Worm (Caenorhabditis elegans) whole organism, late embryonic: ENCODE measurements around the gene coh-1.

ENCODE experiments used
- C08G9.2 ChIP-seq: sonication (generic microtip); optimal IDR thresholded peaks from 2 replicates; lab custom pipeline; 2016; ENCODE audit warnings: mild to moderate bottlenecking, missing genetic modification characterization, moderate library complexity, missing compliant biosample characterization
- C38D4.7 ChIP-seq: fragments of 200-800 bp; sonication (Bioruptor generic); optimal IDR thresholded peaks from 2 replicates; lab custom pipeline; 2018; ENCODE audit warnings: mild to moderate bottlenecking, missing genetic modification characterization, moderate library complexity, missing compliant biosample characterization
- K02D7.2 ChIP-seq: sonication (generic microtip); optimal IDR thresholded peaks from 2 replicates; lab custom pipeline; 2017; ENCODE audit warnings: mild to moderate bottlenecking, missing genetic modification characterization, missing compliant biosample characterization
- K09A11.1 ChIP-seq: sonication (generic microtip); optimal IDR thresholded peaks from 2 replicates; lab custom pipeline; 2017; ENCODE audit warnings: antibody characterized with exemption, mild to moderate bottlenecking, missing genetic modification characterization, missing compliant biosample characterization; ENCODE audit not compliant: insufficient read depth
- ahr-1 ChIP-seq: sonication (generic microtip); optimal IDR thresholded peaks from 2 replicates; lab custom pipeline; 2016; ENCODE audit warnings: missing genetic modification characterization, missing compliant biosample characterization
- ceh-14 ChIP-seq: sonication (generic microtip); optimal IDR thresholded peaks from 2 replicates; lab custom pipeline; 2016; ENCODE audit warnings: missing genotype, missing genetic modification characterization, missing compliant biosample characterization
- ceh-19 ChIP-seq: fragments of 200-800 bp; sonication (Bioruptor generic); optimal IDR thresholded peaks from 2 replicates; lab custom pipeline; 2018; ENCODE audit warnings: mild to moderate bottlenecking, missing genetic modification characterization, missing compliant biosample characterization
- ceh-22 ChIP-seq: sonication (generic microtip); optimal IDR thresholded peaks from 2 replicates; lab custom pipeline; 2017; ENCODE audit warnings: missing biosample characterization, missing genetic modification characterization
- ceh-30 ChIP-seq: fragments of 150-350 bp; optimal IDR thresholded peaks from 2 replicates; lab custom pipeline; 2014; ENCODE audit warnings: missing biosample characterization, missing genetic modification characterization
- ceh-31 ChIP-seq: sonication (generic microtip); optimal IDR thresholded peaks from 2 replicates; lab custom pipeline; 2016; ENCODE audit warnings: missing genetic modification characterization, missing compliant biosample characterization
- ceh-34 ChIP-seq: sonication (generic microtip); optimal IDR thresholded peaks from 2 replicates; lab custom pipeline; 2016; ENCODE audit warnings: mild to moderate bottlenecking, missing genetic modification characterization, missing compliant biosample characterization
- ceh-45 ChIP-seq: fragments of 200-800 bp; sonication (Bioruptor generic); IDR thresholded peaks from 2 replicates; pipeline ENCODE4 v1.3.6; 2022; ENCODE audit warnings: missing genetic modification reagents, missing genetic modification characterization, missing compliant biosample characterization
- ceh-48 ChIP-seq: sonication (generic microtip); optimal IDR thresholded peaks from 2 replicates; lab custom pipeline; 2016; ENCODE audit warnings: missing genetic modification characterization, inconsistent platforms, missing compliant biosample characterization
- ceh-9 ChIP-seq: sonication (generic microtip); optimal IDR thresholded peaks from 2 replicates; lab custom pipeline; 2016; ENCODE audit warnings: mild to moderate bottlenecking, missing genetic modification characterization, inconsistent platforms, missing compliant biosample characterization
- che-1 ChIP-seq: sonication (generic microtip); optimal IDR thresholded peaks from 2 replicates; lab custom pipeline; 2016; ENCODE audit warnings: mild to moderate bottlenecking, missing genetic modification characterization, missing compliant biosample characterization
- dmd-4 ChIP-seq: sonication (generic microtip); optimal IDR thresholded peaks from 2 replicates; lab custom pipeline; 2016; ENCODE audit warnings: borderline replicate concordance, missing genetic modification characterization, missing compliant biosample characterization
- eyg-1 ChIP-seq: sonication (generic microtip); optimal IDR thresholded peaks from 2 replicates; lab custom pipeline; 2016; ENCODE audit warnings: missing genotype, missing genetic modification characterization, missing compliant biosample characterization
- fkh-6 ChIP-seq: sonication (generic microtip); optimal IDR thresholded peaks from 2 replicates; lab custom pipeline; 2016; ENCODE audit warnings: missing genetic modification characterization, missing compliant biosample characterization
- hlh-15 ChIP-seq: sonication (generic microtip); optimal IDR thresholded peaks from 2 replicates; lab custom pipeline; 2016; ENCODE audit warnings: missing genetic modification characterization, missing compliant biosample characterization
- hlh-6 ChIP-seq: sonication (generic microtip); optimal IDR thresholded peaks from 2 replicates; lab custom pipeline; 2016; ENCODE audit warnings: missing genotype, missing genetic modification characterization, missing compliant biosample characterization
- lim-6 ChIP-seq: sonication (generic microtip); optimal IDR thresholded peaks from 2 replicates; lab custom pipeline; 2016; ENCODE audit warnings: missing genetic modification characterization, missing compliant biosample characterization
- madf-2 ChIP-seq: sonication (generic microtip); optimal IDR thresholded peaks from 2 replicates; lab custom pipeline; 2017; ENCODE audit warnings: missing genetic modification characterization, missing compliant biosample characterization
- nfya-1 ChIP-seq: sonication (generic microtip); optimal IDR thresholded peaks from 2 replicates; lab custom pipeline; 2017; ENCODE audit warnings: missing genetic modification characterization, mild to moderate bottlenecking, missing compliant biosample characterization, antibody characterized with exemption, moderate library complexity
- nhr-11 ChIP-seq: fragments of 150-350 bp; optimal IDR thresholded peaks from 2 replicates; lab custom pipeline; 2014; ENCODE audit warnings: missing biosample characterization, missing genetic modification characterization
- pag-3 ChIP-seq: sonication (generic microtip); optimal IDR thresholded peaks from 2 replicates; lab custom pipeline; 2016; ENCODE audit warnings: missing compliant biosample characterization, missing genetic modification characterization, borderline replicate concordance
- pat-9 ChIP-seq: fragments of 200-800 bp; sonication (Bioruptor generic); optimal IDR thresholded peaks from 2 replicates; lab custom pipeline; 2018; ENCODE audit warnings: mild to moderate bottlenecking, missing genetic modification characterization, moderate library complexity, missing compliant biosample characterization
- pax-1 ChIP-seq: fragments of 150-350 bp; optimal IDR thresholded peaks from 2 replicates; lab custom pipeline; 2014; ENCODE audit warnings: missing biosample characterization, missing genetic modification characterization
- pqm-1 ChIP-seq: sonication (generic microtip); optimal IDR thresholded peaks from 2 replicates; lab custom pipeline; 2016; ENCODE audit warnings: missing genetic modification characterization, missing compliant biosample characterization
- ref-2 ChIP-seq: sonication (generic microtip); optimal IDR thresholded peaks from 2 replicates; lab custom pipeline; 2016; ENCODE audit warnings: missing genetic modification characterization, missing compliant biosample characterization
- rnt-1 ChIP-seq: sonication (generic microtip); optimal IDR thresholded peaks from 2 replicates; lab custom pipeline; 2016; ENCODE audit warnings: missing genetic modification characterization, missing compliant biosample characterization
- sdc-2 ChIP-seq: sonication (generic microtip); optimal IDR thresholded peaks from 2 replicates; lab custom pipeline; 2016; ENCODE audit warnings: missing genotype, missing genetic modification characterization, missing compliant biosample characterization
- sox-2 ChIP-seq: fragments of 200-800 bp; sonication (Bioruptor generic); IDR thresholded peaks from 2 replicates; pipeline ENCODE4 v1.3.6; 2022; ENCODE audit warnings: missing genetic modification reagents, missing genetic modification characterization, missing compliant biosample characterization
- tbx-7 ChIP-seq: sonication (generic microtip); optimal IDR thresholded peaks from 2 replicates; lab custom pipeline; 2016; ENCODE audit warnings: missing genotype, missing genetic modification characterization, missing compliant biosample characterization
- unc-3 ChIP-seq, 2 experiments: fragments of 200-800 bp in 1 of 2; sonication (Bioruptor generic) in 1 of 2; sonication (generic microtip) in 1 of 2; conservative IDR thresholded peaks in 1 of 2; optimal IDR thresholded peaks in 1 of 2; 2 replicates each; pipeline versions ENCODE4 v1.3.6 to Lab custom; 2016 to 2022; ENCODE audit warnings: missing compliant biosample characterization in 2 of 2, missing genetic modification characterization in 2 of 2, missing genetic modification reagents in 1 of 2
- unc-86 ChIP-seq: sonication (generic microtip); optimal IDR thresholded peaks from 2 replicates; lab custom pipeline; 2016; ENCODE audit warnings: missing genetic modification characterization, missing compliant biosample characterization

The coh-1 gene

ce11 chrX:7466682-7467081 lies 8.1 kb downstream of the coh-1 start:
- no peak for TF ChIP-seq ceh-48
- no peak for TF ChIP-seq rnt-1 (tag; lab: Kevin White, UChicago)
- TF ChIP-seq pag-3 (tag; lab: Kevin White, UChicago) = no peak
- no peak for TF ChIP-seq madf-2 (tag; lab: Kevin White, UChicago)
- no peak for TF ChIP-seq K02D7.2 (tag; lab: Kevin White, UChicago)
- TF ChIP-seq C08G9.2 (tag; lab: Kevin White, UChicago) = no peak
- no peak for TF ChIP-seq fkh-6 (tag; lab: Kevin White, UChicago)

- no peak for TF ChIP-seq unc-86
- peak; percentile 48 for TF ChIP-seq ceh-34 (tag; lab: Kevin White, UChicago)
- TF ChIP-seq ceh-30 (tag; lab: Kevin White, UChicago) = no peak
- TF ChIP-seq nfya-1 = peak; percentile 47
- TF ChIP-seq che-1 (tag; lab: Kevin White, UChicago) = no peak
- TF ChIP-seq, all 69 proteins: peak for 2
Measured at ce11 chrX:7464389-7464788, 10.4 kb downstream of the coh-1 start.

ce11 chrX:7463637-7464036 lies 11.2 kb downstream of the coh-1 start, which contains the start of gene sox-2:
sox-2 (minus strand) TSS chrX:7463736.
- TF ChIP-seq ceh-31 = peak; percentile 51
- peak; percentile 69 for TF ChIP-seq sox-2 (GFP tag; lab: Robert Waterston, UW)
- peak; percentile 4 for TF ChIP-seq ref-2 (tag; lab: Kevin White, UChicago)
- TF ChIP-seq tbx-7 = no peak

ce11 chrX:7460516-7460915 lies 14.3 kb downstream of the coh-1 start:
- TF ChIP-seq K02D7.2 (tag; lab: Kevin White, UChicago) (no peak), hlh-6 (tag; lab: Kevin White, UChicago) (peak; percentile 19), lim-6 (tag; lab: Kevin White, UChicago) (no peak), hlh-15 (tag; lab: Kevin White, UChicago) (no peak), ceh-19 (GFP tag; lab: Kevin White, UChicago) (no peak), ceh-34 (tag; lab: Kevin White, UChicago) (peak; percentile 2), ref-2 (tag; lab: Kevin White, UChicago) (peak; percentile 47), ceh-31 (peak; percentile 67), nfya-1 (peak; percentile 93), eyg-1 (no peak)
- TF ChIP-seq, all 69 proteins: peak for 5

ce11 chrX:7457154-7457674 lies 17.6 kb downstream of the coh-1 start:
- TF ChIP-seq tbx-7 (no peak), C38D4.7 (peak; percentile 3), madf-2 (tag; lab: Kevin White, UChicago) (no peak), pax-1 (no peak), nfya-1 (no peak), pqm-1 (tag; lab: Kevin White, UChicago) (no peak), ceh-45 (GFP tag; lab: Robert Waterston, UW) (no peak), ceh-31 (peak; percentile 41), pat-9 (tag; lab: Kevin White, UChicago) (no peak), K02D7.2 (tag; lab: Kevin White, UChicago) (no peak), unc-3 (GFP tag; conservative IDR thresholded peaks at IDR 0.05; lab: Robert Waterston, UW) (no peak), unc-3 (tag; optimal IDR thresholded peaks at IDR 0.05; lab: Kevin White, UChicago) (no peak), ceh-9 (tag; lab: Kevin White, UChicago) (no peak), sdc-2 (tag; lab: Kevin White, UChicago) (no peak), ahr-1 (tag; lab: Kevin White, UChicago) (no peak), nhr-11 (tag; lab: Kevin White, UChicago) (no peak), dmd-4 (tag; lab: Kevin White, UChicago) (no peak), ceh-14 (tag; lab: Kevin White, UChicago) (no peak), ceh-22 (tag; lab: Kevin White, UChicago) (no peak), ref-2 (tag; lab: Kevin White, UChicago) (peak; percentile 48), sox-2 (GFP tag; lab: Robert Waterston, UW) (no peak), che-1 (tag; lab: Kevin White, UChicago) (no peak), lim-6 (tag; lab: Kevin White, UChicago) (no peak), K09A11.1 (tag; lab: Kevin White, UChicago) (no peak)
- TF ChIP-seq, all 69 proteins: peak for 3
